Fruit fly (Drosophila melanogaster) whole organism: ENCODE results near the gene CG3309.

Source experiments
- CG8478 ChIP-seq: fragments of >200 bp; optimal IDR thresholded peaks from 2 replicates; lab custom pipeline; 2018; ENCODE audit warnings: inconsistent platforms
- Dll ChIP-seq: fragments of >200 bp; optimal IDR thresholded peaks from 2 replicates; lab custom pipeline; 2017
- pan ChIP-seq: fragments of >200 bp; optimal IDR thresholded peaks from 2 replicates; lab custom pipeline; 2017
- usp ChIP-seq: fragments of >200 bp; optimal IDR thresholded peaks from 2 replicates; lab custom pipeline; 2017; ENCODE audit warnings: missing biosample characterization, missing genetic modification characterization, mixed read lengths

DNA sequence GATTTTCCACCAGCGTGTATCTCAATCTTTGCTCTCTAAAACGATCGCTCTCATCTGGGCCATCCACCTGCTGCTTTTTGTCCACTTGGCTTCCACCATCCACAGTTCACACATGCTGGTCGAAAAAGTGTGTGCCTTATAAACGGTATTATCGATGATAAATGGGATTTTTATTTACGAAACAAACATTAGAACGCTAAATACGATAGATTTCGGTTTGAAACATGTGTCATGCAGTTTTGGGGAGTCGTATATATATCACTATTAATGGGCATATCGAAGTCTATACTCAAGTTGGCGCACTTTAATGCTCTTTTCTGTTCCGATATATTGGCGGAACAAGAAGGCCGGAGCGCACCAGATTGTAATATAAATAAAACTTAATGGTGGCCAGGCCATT is 27.9 kb upstream of the CG3309 start:
- TF ChIP-seq pan (no peak), CG8478 (lab: Kevin White, UChicago) (no peak), usp (GFP tag; lab: Kevin White, UChicago) (no peak), Dll (lab: Kevin White, UChicago) (no peak)
